Fruit fly (Drosophila melanogaster): ENCODE measurements around the gene Vml.
A peak's percentile ranks its signal among the peaks of the same experiment; 100 is the strongest.

Vml gene

dm6 chrX:2302875-2303274 is 27.3 kb downstream of the Vml start:
- TF ChIP-seq fd96Ca (GFP tag; IDR thresholded peaks at IDR 0.05), result no peak
- TF ChIP-seq CG12605 (GFP tag; IDR thresholded peaks at IDR 0.05), result no peak
- no peak for TF ChIP-seq CG9948 (tag; optimal IDR thresholded peaks at IDR 0.05)
- no peak for TF ChIP-seq CG13204 (GFP tag; optimal IDR thresholded peaks at IDR 0.05)
- no peak for TF ChIP-seq Pif1B (GFP tag; optimal IDR thresholded peaks at IDR 0.05)

dm6 chrX:2303771-2304513 is 28.3 kb downstream of the Vml start:
- TF ChIP-seq Pif1B (GFP tag; optimal IDR thresholded peaks at IDR 0.05) (peak; percentile 87), Ets98B (GFP tag; IDR thresholded peaks at IDR 0.05) (peak; percentile 66), EcR (GFP tag; optimal IDR thresholded peaks at IDR 0.05) (peak; percentile 68), CG4496 (GFP tag; IDR thresholded peaks at IDR 0.05) (peak; percentile 65; the same call in 1 of the 3 replicates), CG34367 (tag; optimal IDR thresholded peaks at IDR 0.05) (peak; percentile 70), Pif1A (GFP tag; optimal IDR thresholded peaks at IDR 0.05) (peak; percentile 87), CG8301 (tag; optimal IDR thresholded peaks at IDR 0.05) (peak; percentile 82), CG8159 (tag; optimal IDR thresholded peaks at IDR 0.05) (peak; percentile 81), CG10348 (GFP tag; IDR thresholded peaks at IDR 0.05) (no peak; the same call in 1 of the 2 replicates), gl (tag; optimal IDR thresholded peaks at IDR 0.05) (peak; percentile 68), fd96Ca (GFP tag; IDR thresholded peaks at IDR 0.05) (peak; percentile 68; the same call in 2 of the 3 replicates), D1 (tag; optimal IDR thresholded peaks at IDR 0.05) (peak; percentile 35), CG13204 (GFP tag; optimal IDR thresholded peaks at IDR 0.05) (peak; percentile 53), CG17806 (tag; optimal IDR thresholded peaks at IDR 0.05) (peak; percentile 76), CG14655 (GFP tag; optimal IDR thresholded peaks at IDR 0.05) (peak; percentile 80), CG9948 (tag; optimal IDR thresholded peaks at IDR 0.05) (peak; percentile 63), Snoo (tag; optimal IDR thresholded peaks at IDR 0.05) (peak; percentile 75), rn (GFP tag; IDR thresholded peaks at IDR 0.05) (peak; percentile 43; the same call in 1 of the 2 replicates), CG15710 (tag; optimal IDR thresholded peaks at IDR 0.05) (peak; percentile 76), CG12605 (GFP tag; IDR thresholded peaks at IDR 0.05) (peak; percentile 56), CG32121 (GFP tag; IDR thresholded peaks at IDR 0.05) (peak; percentile 56; the same call in 1 of the 2 replicates)

- TF ChIP-seq CG14655 (GFP tag; optimal IDR thresholded peaks at IDR 0.05), result peak; percentile 53
- TF ChIP-seq CG8301 (tag; optimal IDR thresholded peaks at IDR 0.05), result peak; percentile 41
- no peak for TF ChIP-seq D1 (tag; optimal IDR thresholded peaks at IDR 0.05)
- no peak for TF ChIP-seq CG13204 (GFP tag; optimal IDR thresholded peaks at IDR 0.05)
- TF ChIP-seq CG9948 (tag; optimal IDR thresholded peaks at IDR 0.05), result peak; percentile 0
Measured at dm6 chrX:2304514-2305235, 29.1 kb downstream of the Vml start.

- TF ChIP-seq fd96Ca (GFP tag; IDR thresholded peaks at IDR 0.05) (no peak), CG10348 (GFP tag; IDR thresholded peaks at IDR 0.05) (no peak), Ets98B (GFP tag; IDR thresholded peaks at IDR 0.05) (no peak), D1 (tag; optimal IDR thresholded peaks at IDR 0.05) (no peak)
Measured at dm6 chrX:2305281-2305680, 29.7 kb downstream of the Vml start.

dm6 chrX:2305842-2306300 is 30.2 kb downstream of the Vml start:
- TF ChIP-seq D1 (tag; optimal IDR thresholded peaks at IDR 0.05) (no peak), CG13204 (GFP tag; optimal IDR thresholded peaks at IDR 0.05) (peak; percentile 30), Ets98B (GFP tag; IDR thresholded peaks at IDR 0.05) (peak; percentile 19; the same call in 1 of the 2 replicates), CG12605 (GFP tag; IDR thresholded peaks at IDR 0.05) (peak; percentile 33; the same call in 1 of the 2 replicates), CG17806 (tag; optimal IDR thresholded peaks at IDR 0.05) (no peak), EcR (GFP tag; optimal IDR thresholded peaks at IDR 0.05) (peak; percentile 92), CG10348 (GFP tag; IDR thresholded peaks at IDR 0.05) (no peak), CG34367 (tag; optimal IDR thresholded peaks at IDR 0.05) (no peak), Pif1A (GFP tag; optimal IDR thresholded peaks at IDR 0.05) (no peak), gl (tag; optimal IDR thresholded peaks at IDR 0.05) (peak; percentile 10), rn (GFP tag; IDR thresholded peaks at IDR 0.05) (no peak), CG14655 (GFP tag; optimal IDR thresholded peaks at IDR 0.05) (no peak), CG15710 (tag; optimal IDR thresholded peaks at IDR 0.05) (no peak), CG9948 (tag; optimal IDR thresholded peaks at IDR 0.05) (no peak), CG32121 (GFP tag; IDR thresholded peaks at IDR 0.05) (peak; percentile 12; the same call in 1 of the 2 replicates), fd96Ca (GFP tag; IDR thresholded peaks at IDR 0.05) (no peak), CG4496 (GFP tag; IDR thresholded peaks at IDR 0.05) (no peak), Snoo (tag; optimal IDR thresholded peaks at IDR 0.05) (no peak), CG8301 (tag; optimal IDR thresholded peaks at IDR 0.05) (no peak), Pif1B (GFP tag; optimal IDR thresholded peaks at IDR 0.05) (no peak), CG8159 (tag; optimal IDR thresholded peaks at IDR 0.05) (no peak)

- TF ChIP-seq EcR (GFP tag; optimal IDR thresholded peaks at IDR 0.05) (no peak), Pif1B (GFP tag; optimal IDR thresholded peaks at IDR 0.05) (peak; percentile 73), Snoo (tag; optimal IDR thresholded peaks at IDR 0.05) (peak; percentile 61), CG12605 (GFP tag; IDR thresholded peaks at IDR 0.05) (no peak), CG13204 (GFP tag; optimal IDR thresholded peaks at IDR 0.05) (no peak), D1 (tag; optimal IDR thresholded peaks at IDR 0.05) (peak; percentile 17), fd96Ca (GFP tag; IDR thresholded peaks at IDR 0.05) (peak; percentile 66), CG34367 (tag; optimal IDR thresholded peaks at IDR 0.05) (peak; percentile 53), CG32121 (GFP tag; IDR thresholded peaks at IDR 0.05) (peak; percentile 53), CG8159 (tag; optimal IDR thresholded peaks at IDR 0.05) (peak; percentile 68), CG9948 (tag; optimal IDR thresholded peaks at IDR 0.05) (peak; percentile 65), Ets98B (GFP tag; IDR thresholded peaks at IDR 0.05) (no peak; the same call in 1 of the 2 replicates), CG10348 (GFP tag; IDR thresholded peaks at IDR 0.05) (0 out of 2 replicates have a peak, but pooled peaks have one; percentile 25), gl (tag; optimal IDR thresholded peaks at IDR 0.05) (no peak), rn (GFP tag; IDR thresholded peaks at IDR 0.05) (peak; percentile 27; the same call in 1 of the 2 replicates), CG8301 (tag; optimal IDR thresholded peaks at IDR 0.05) (peak; percentile 78), CG17806 (tag; optimal IDR thresholded peaks at IDR 0.05) (peak; percentile 56), CG4496 (GFP tag; IDR thresholded peaks at IDR 0.05) (peak; percentile 53; the same call in 2 of the 3 replicates), CG14655 (GFP tag; optimal IDR thresholded peaks at IDR 0.05) (peak; percentile 85), Pif1A (GFP tag; optimal IDR thresholded peaks at IDR 0.05) (peak; percentile 76), CG15710 (tag; optimal IDR thresholded peaks at IDR 0.05) (peak; percentile 51)
Measured at dm6 chrX:2306307-2306706, 30.7 kb downstream of the Vml start.

Data from whole organism, pupa.